Fruit fly (Drosophila melanogaster): Measurements from ENCODE around the gene CG32264.

DNA sequence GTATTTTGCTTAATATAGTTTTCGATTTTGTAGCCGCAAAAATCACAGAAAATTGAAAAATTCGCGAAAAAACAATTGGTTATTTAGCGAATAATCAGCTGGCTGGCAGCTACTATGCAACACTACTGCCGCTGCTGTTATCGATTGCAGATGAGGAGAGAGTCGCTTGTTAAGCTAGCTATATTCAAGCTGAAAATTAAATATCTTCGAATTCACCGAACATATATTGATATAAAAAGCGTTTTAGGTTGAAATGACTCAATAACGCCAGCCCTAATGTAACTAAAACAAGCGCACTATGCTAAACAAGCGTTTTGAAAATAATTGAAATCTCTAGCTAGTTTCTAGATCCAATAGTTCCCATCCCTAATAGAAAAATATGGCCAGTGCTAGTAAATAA is at the start of gene CG32264, which contains the start of the genes ntc and IntS10:
- TF ChIP-seq Vsx2 (GFP tag; optimal IDR thresholded peaks at IDR 0.05; ENCODE audit: partially characterized antibody) (no peak), dl (GFP tag; optimal IDR thresholded peaks at IDR 0.05; ENCODE audit: insufficient read depth in 1 of 2, partially characterized antibody in 2 of 2) (no peak), psq (GFP tag; optimal IDR thresholded peaks at IDR 0.05) (peak; percentile 40), lola (GFP tag; optimal IDR thresholded peaks at IDR 0.05) (no peak), ey (GFP tag; optimal IDR thresholded peaks at IDR 0.05) (peak; percentile 76), Mio (GFP tag; optimal IDR thresholded peaks at IDR 0.05) (no peak), dmrt93B (GFP tag; optimal IDR thresholded peaks at IDR 0.05) (no peak), h (GFP tag; optimal IDR thresholded peaks at IDR 0.05) (peak; percentile 80), Jra (GFP tag; optimal IDR thresholded peaks at IDR 0.05) (peak; percentile 66), Hr78 (GFP tag; optimal IDR thresholded peaks at IDR 0.05) (no peak), Hnf4 (GFP tag; optimal IDR thresholded peaks at IDR 0.05) (peak; percentile 70), pan (optimal IDR thresholded peaks at IDR 0.05) (no peak)
